Worm (Caenorhabditis elegans) whole organism, L2 larva: ENCODE measurements around the gene K03B8.11.

Experiments
- F13H6.1 ChIP-seq: sonication (generic microtip); optimal IDR thresholded peaks from 2 replicates; lab custom pipeline; 2016; ENCODE audit warnings: missing genetic modification characterization, missing compliant biosample characterization
- R02D3.7 ChIP-seq: fragments of 150-350 bp; optimal IDR thresholded peaks from 2 replicates; lab custom pipeline; 2014; ENCODE audit warnings: missing biosample characterization, missing genetic modification characterization
- Y55F3AM.14 ChIP-seq: fragments of 200-800 bp; sonication (Bioruptor generic); optimal IDR thresholded peaks from 2 replicates; lab custom pipeline; 2018; ENCODE audit warnings: mild to moderate bottlenecking, missing genetic modification characterization, missing compliant biosample characterization
- ceh-82 ChIP-seq: fragments of 150-350 bp; optimal IDR thresholded peaks from 2 replicates; lab custom pipeline; 2014; ENCODE audit warnings: missing biosample characterization, missing genetic modification characterization
- crh-2 ChIP-seq: sonication (generic microtip); optimal IDR thresholded peaks from 2 replicates; lab custom pipeline; 2017; ENCODE audit warnings: missing biosample characterization, missing genetic modification characterization
- dmd-4 ChIP-seq: sonication (generic microtip); optimal IDR thresholded peaks from 2 replicates; lab custom pipeline; 2017; ENCODE audit warnings: missing biosample characterization, missing genetic modification characterization
- fos-1 ChIP-seq: fragments of 150-350 bp; optimal IDR thresholded peaks from 2 replicates; lab custom pipeline; 2014; ENCODE audit warnings: missing biosample characterization, missing genetic modification characterization
- gmeb-1 ChIP-seq: fragments of 150-350 bp; optimal IDR thresholded peaks from 2 replicates; lab custom pipeline; 2014; ENCODE audit warnings: missing biosample characterization, missing genetic modification characterization
- lin-11 ChIP-seq: fragments of 150-350 bp; sonication (generic microtip); optimal IDR thresholded peaks from 2 replicates; lab custom pipeline; 2014; ENCODE audit warnings: missing biosample characterization, missing genetic modification characterization, inconsistent platforms, mixed read lengths
- lin-39 ChIP-seq: fragments of 150-350 bp; optimal IDR thresholded peaks from 2 replicates; lab custom pipeline; 2014; ENCODE audit warnings: missing biosample characterization, missing genetic modification reagents, missing genetic modification characterization
- lsy-2 ChIP-seq, 2 experiments: fragments of 150-350 bp in 1 of 2; sonication (generic microtip) in 1 of 2; optimal IDR thresholded peaks; 2 replicates each; lab custom pipeline; 2014 to 2017; ENCODE audit warnings: missing biosample characterization in 2 of 2, missing genetic modification characterization in 2 of 2
- mab-5 ChIP-seq: fragments of 150-350 bp; optimal IDR thresholded peaks from 2 replicates; lab custom pipeline; 2014; ENCODE audit warnings: missing biosample characterization, missing genetic modification characterization
- mdl-1 ChIP-seq, 2 experiments: fragments of 150-350 bp in 1 of 2; sonication (generic microtip) in 1 of 2; optimal IDR thresholded peaks; 2 replicates each; lab custom pipeline; 2017; ENCODE audit warnings: missing biosample characterization in 2 of 2, missing genetic modification characterization in 2 of 2
- nhr-10 ChIP-seq: sonication (generic microtip); optimal IDR thresholded peaks from 2 replicates; lab custom pipeline; 2017; ENCODE audit warnings: missing biosample characterization, missing genetic modification characterization
- nhr-11 ChIP-seq: fragments of 150-350 bp; optimal IDR thresholded peaks from 2 replicates; lab custom pipeline; 2014; ENCODE audit warnings: missing biosample characterization, missing genetic modification characterization
- nhr-12 ChIP-seq: fragments of 150-350 bp; optimal IDR thresholded peaks from 2 replicates; lab custom pipeline; 2014; ENCODE audit warnings: missing biosample characterization, missing genetic modification characterization
- nhr-129 ChIP-seq: fragments of 150-350 bp; optimal IDR thresholded peaks from 2 replicates; lab custom pipeline; 2014; ENCODE audit warnings: missing biosample characterization, missing genetic modification characterization
- nhr-23 ChIP-seq: fragments of 150-350 bp; optimal IDR thresholded peaks from 2 replicates; lab custom pipeline; 2014; ENCODE audit warnings: missing biosample characterization, missing genetic modification reagents, missing genetic modification characterization
- nhr-237 ChIP-seq: fragments of 150-350 bp; optimal IDR thresholded peaks from 2 replicates; lab custom pipeline; 2014; ENCODE audit warnings: missing biosample characterization, missing genetic modification characterization
- nhr-25 ChIP-seq: fragments of 150-350 bp; sonication (generic microtip); optimal IDR thresholded peaks from 3 replicates; lab custom pipeline; 2014; ENCODE audit warnings: missing biosample characterization, missing genetic modification characterization
- nhr-6 ChIP-seq: fragments of 150-350 bp; optimal IDR thresholded peaks from 2 replicates; lab custom pipeline; 2014; ENCODE audit warnings: missing biosample characterization, missing genetic modification characterization
- nhr-77 ChIP-seq: fragments of 150-350 bp; optimal IDR thresholded peaks from 2 replicates; lab custom pipeline; 2014; ENCODE audit warnings: missing biosample characterization, missing genetic modification characterization
- sem-4 ChIP-seq: fragments of 150-350 bp; optimal IDR thresholded peaks from 2 replicates; lab custom pipeline; 2014; ENCODE audit warnings: missing biosample characterization, missing genetic modification reagents, missing genetic modification characterization
- skn-1 ChIP-seq: sonication (generic microtip); optimal IDR thresholded peaks from 2 replicates; lab custom pipeline; 2017; ENCODE audit warnings: missing biosample characterization, missing genetic modification characterization
- sma-9 ChIP-seq, 2 experiments: fragments of 150-350 bp in 1 of 2; sonication (generic microtip) in 1 of 2; optimal IDR thresholded peaks; 2 replicates each; lab custom pipeline; 2014 to 2016; ENCODE audit warnings: missing genetic modification characterization in 2 of 2, mild to moderate bottlenecking in 1 of 2, missing biosample characterization in 1 of 2, missing compliant biosample characterization in 1 of 2, missing genetic modification reagents in 1 of 2, moderate library complexity in 1 of 2
- snpc-4 ChIP-seq: fragments of 150-350 bp; optimal IDR thresholded peaks from 2 replicates; lab custom pipeline; 2014; ENCODE audit warnings: missing biosample characterization, missing genetic modification characterization
- unc-39 ChIP-seq: fragments of 150-350 bp; optimal IDR thresholded peaks from 2 replicates; lab custom pipeline; 2014; ENCODE audit warnings: missing biosample characterization, missing genetic modification characterization
- unc-55 ChIP-seq: fragments of 150-350 bp; sonication (generic microtip); optimal IDR thresholded peaks from 3 replicates; lab custom pipeline; 2014; ENCODE audit warnings: missing biosample characterization, missing genetic modification reagents, missing genetic modification characterization
- unc-62 ChIP-seq: fragments of 150-350 bp; optimal IDR thresholded peaks from 2 replicates; lab custom pipeline; 2014; ENCODE audit warnings: missing biosample characterization, missing genetic modification reagents, missing genetic modification characterization
- zag-1 ChIP-seq: fragments of 150-350 bp; optimal IDR thresholded peaks from 2 replicates; lab custom pipeline; 2014; ENCODE audit warnings: missing biosample characterization, missing genetic modification characterization
- ztf-1 ChIP-seq: fragments of 200-800 bp; sonication (Bioruptor generic); conservative IDR thresholded peaks from 2 replicates; pipeline ENCODE4 v1.3.6; 2022; ENCODE audit warnings: missing genetic modification characterization, missing compliant biosample characterization
- ztf-11 ChIP-seq: sonication (generic microtip); optimal IDR thresholded peaks from 2 replicates; lab custom pipeline; 2017; ENCODE audit warnings: missing biosample characterization, missing genetic modification characterization
- ztf-4 ChIP-seq: fragments of 150-350 bp; optimal IDR thresholded peaks from 2 replicates; lab custom pipeline; 2014; ENCODE audit warnings: missing biosample characterization, missing genetic modification characterization

Gene K03B8.11

ce11 chrV:11410902-11411561 is 20.7 kb upstream of the K03B8.11 start, which contains the start of the genes K03B8.8 and grl-3:
Gene K03B8.8, minus strand, starts transcription at chrV:11411002.
Gene grl-3, plus strand, starts transcription at chrV:11411511.
- no peak for TF ChIP-seq nhr-6
- TF ChIP-seq nhr-10: no peak
- TF ChIP-seq lin-11 (tag; lab: Kevin White, UChicago): no peak
- no peak for TF ChIP-seq R02D3.7 (tag; lab: Kevin White, UChicago)
- TF ChIP-seq F13H6.1: no peak
- no peak for TF ChIP-seq dmd-4
- TF ChIP-seq ztf-11 (tag; lab: Kevin White, UChicago): no peak
- no peak for TF ChIP-seq nhr-23 (tag; lab: Kevin White, UChicago)
- TF ChIP-seq sem-4 (tag; lab: Kevin White, UChicago): no peak
- TF ChIP-seq zag-1 (tag; lab: Kevin White, UChicago): no peak
- TF ChIP-seq nhr-11 (tag; lab: Kevin White, UChicago): no peak

- TF ChIP-seq snpc-4 (tag; lab: Kevin White, UChicago): no peak
- TF ChIP-seq unc-39 (tag; lab: Kevin White, UChicago): no peak
- no peak for TF ChIP-seq nhr-12 (tag; lab: Kevin White, UChicago)
- TF ChIP-seq fos-1 (tag; lab: Kevin White, UChicago): no peak
- TF ChIP-seq nhr-11 (tag; lab: Kevin White, UChicago): no peak
- TF ChIP-seq nhr-25 (tag; lab: Kevin White, UChicago): no peak
- TF ChIP-seq nhr-77 (tag; lab: Kevin White, UChicago): no peak
- no peak for TF ChIP-seq zag-1 (tag; lab: Kevin White, UChicago)
- TF ChIP-seq Y55F3AM.14: no peak
- TF ChIP-seq gmeb-1 (tag; lab: Kevin White, UChicago): no peak
- TF ChIP-seq nhr-237 (tag; lab: Kevin White, UChicago): no peak
- TF ChIP-seq unc-55 (GFP tag; lab: Kevin White, UChicago): no peak
- no peak for TF ChIP-seq lsy-2 (tag; optimal IDR thresholded peaks at IDR 0.05; lab: Kevin White, UChicago)
- no peak for TF ChIP-seq unc-62 (GFP tag; lab: Kevin White, UChicago)
- TF ChIP-seq sem-4 (tag; lab: Kevin White, UChicago): no peak
- no peak for TF ChIP-seq ceh-82 (tag; lab: Kevin White, UChicago)
- TF ChIP-seq lin-39 (tag; lab: Kevin White, UChicago): no peak
- TF ChIP-seq F13H6.1: no peak
- no peak for TF ChIP-seq nhr-129 (tag; lab: Kevin White, UChicago)
- no peak for TF ChIP-seq ztf-1 (GFP tag; lab: Robert Waterston, UW)
These were observed 17.0 kb upstream of the K03B8.11 start, which contains the start of gene K03B8.6 for ce11 chrV:11407251-11407650. Gene K03B8.6, plus strand, starts transcription at chrV:11407584.

ce11 chrV:11403702-11404101 is 13.4 kb upstream of the K03B8.11 start:
- TF ChIP-seq crh-2 (peak; percentile 45), fos-1 (tag; lab: Kevin White, UChicago) (peak; percentile 70), F13H6.1 (peak; percentile 15), skn-1 (tag; lab: Kevin White, UChicago) (no peak), ztf-4 (tag; lab: Kevin White, UChicago) (no peak), mab-5 (tag; lab: Kevin White, UChicago) (no peak), sma-9 (GFP tag; optimal IDR thresholded peaks at IDR 0.05; lab: Kevin White, UChicago) (peak; percentile 24), sma-9 (tag; optimal IDR thresholded peaks at IDR 0.05; lab: Kevin White, UChicago) (no peak)
- TF ChIP-seq, all 48 proteins: peak for 4

DNA sequence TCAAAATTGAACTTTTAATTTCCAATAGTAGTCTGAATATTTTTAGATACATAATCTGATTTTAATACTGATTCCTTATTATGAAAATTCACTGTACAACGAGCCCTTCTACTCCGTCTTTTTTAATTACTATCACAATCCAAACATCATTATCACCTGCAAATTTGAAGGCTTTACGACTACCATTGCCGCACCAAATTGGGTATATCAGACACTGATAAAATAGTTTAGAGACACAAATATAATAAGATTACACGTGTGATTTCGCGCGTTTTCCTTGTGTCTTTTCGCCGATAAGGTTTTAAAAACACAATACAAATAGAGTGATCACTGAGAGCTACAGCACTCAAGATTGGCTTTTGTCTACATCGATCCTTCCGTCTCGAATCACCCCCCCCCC is 12.8 kb upstream of the K03B8.11 start:
- no peak for TF ChIP-seq gmeb-1 (tag; lab: Kevin White, UChicago)
- no peak for TF ChIP-seq lin-39 (tag; lab: Kevin White, UChicago)
- TF ChIP-seq sma-9 (GFP tag; optimal IDR thresholded peaks at IDR 0.05; lab: Kevin White, UChicago): peak; percentile 24
- no peak for TF ChIP-seq sma-9 (tag; optimal IDR thresholded peaks at IDR 0.05; lab: Kevin White, UChicago)
- TF ChIP-seq skn-1 (tag; lab: Kevin White, UChicago): no peak
- peak; percentile 71 for TF ChIP-seq fos-1 (tag; lab: Kevin White, UChicago)
- no peak for TF ChIP-seq mdl-1 (tag; optimal IDR thresholded peaks at IDR 0.05; lab: Kevin White, UChicago)
- no peak for TF ChIP-seq sem-4 (tag; lab: Kevin White, UChicago)
- no peak for TF ChIP-seq lsy-2 (tag; optimal IDR thresholded peaks at IDR 0.05; lab: Kevin White, UChicago)
